Worm (Caenorhabditis elegans) whole organism, young adult: ENCODE results near the gene Y54G11A.19.

Experiments
- F39B2.1 ChIP-seq: fragments of 200-800 bp; sonication (Bioruptor generic); IDR thresholded peaks from 2 replicates; pipeline ENCODE4 v1.3.6; 2022; ENCODE audit warnings: missing genetic modification reagents, missing genetic modification characterization, missing compliant biosample characterization
- T26A5.8 ChIP-seq: sonication (generic microtip); optimal IDR thresholded peaks from 2 replicates; lab custom pipeline; 2016; ENCODE audit warnings: missing genetic modification characterization, missing compliant biosample characterization
- attf-3 ChIP-seq: fragments of 200-800 bp; sonication (Bioruptor generic); conservative IDR thresholded peaks from 2 replicates; pipeline ENCODE4 v1.3.6; 2022; ENCODE audit warnings: missing genetic modification reagents, missing genetic modification characterization, missing compliant biosample characterization
- cebp-2 ChIP-seq: fragments of 200-800 bp; sonication (Bioruptor generic); IDR thresholded peaks from 2 replicates; pipeline ENCODE4 v1.3.6; 2022; ENCODE audit warnings: missing genetic modification characterization, missing compliant biosample characterization
- ceh-27 ChIP-seq: fragments of 200-800 bp; sonication (Bioruptor generic); optimal IDR thresholded peaks from 2 replicates; lab custom pipeline; 2018; ENCODE audit warnings: mild to moderate bottlenecking, missing genetic modification characterization, moderate library complexity, missing compliant biosample characterization
- efl-1 ChIP-seq: fragments of 150-350 bp; optimal IDR thresholded peaks from 2 replicates; lab custom pipeline; 2014; ENCODE audit warnings: missing biosample characterization, missing genetic modification reagents, missing genetic modification characterization
- hsf-1 ChIP-seq: fragments of 200-800 bp; sonication (Bioruptor generic); IDR thresholded peaks from 2 replicates; pipeline ENCODE4 v1.3.6; 2022; ENCODE audit warnings: missing genetic modification reagents, missing genetic modification characterization, missing compliant biosample characterization
- madf-6 ChIP-seq: fragments of 200-800 bp; sonication (Bioruptor generic); IDR thresholded peaks from 2 replicates; pipeline ENCODE4 v1.3.6; 2022; ENCODE audit warnings: missing genetic modification reagents, missing genetic modification characterization, missing compliant biosample characterization
- nfya-1 ChIP-seq: sonication (generic microtip); optimal IDR thresholded peaks from 2 replicates; lab custom pipeline; 2017; ENCODE audit warnings: antibody characterized with exemption, missing compliant biosample characterization, missing genetic modification characterization, borderline replicate concordance; ENCODE audit not compliant: insufficient read depth
- nhr-120 ChIP-seq: fragments of 200-800 bp; sonication (Bioruptor generic); IDR thresholded peaks from 2 replicates; pipeline ENCODE4 v1.3.6; 2022; ENCODE audit warnings: missing genetic modification characterization, missing compliant biosample characterization
- pha-4 ChIP-seq: fragments of 150-350 bp; sonication (generic microtip); optimal IDR thresholded peaks from 2 replicates; lab custom pipeline; 2014; ENCODE audit warnings: missing biosample characterization, missing genetic modification reagents, missing genetic modification characterization
- unc-62 ChIP-seq: fragments of 150-350 bp; optimal IDR thresholded peaks from 2 replicates; lab custom pipeline; 2014; ENCODE audit warnings: missing biosample characterization, missing genetic modification reagents, missing genetic modification characterization

DNA sequence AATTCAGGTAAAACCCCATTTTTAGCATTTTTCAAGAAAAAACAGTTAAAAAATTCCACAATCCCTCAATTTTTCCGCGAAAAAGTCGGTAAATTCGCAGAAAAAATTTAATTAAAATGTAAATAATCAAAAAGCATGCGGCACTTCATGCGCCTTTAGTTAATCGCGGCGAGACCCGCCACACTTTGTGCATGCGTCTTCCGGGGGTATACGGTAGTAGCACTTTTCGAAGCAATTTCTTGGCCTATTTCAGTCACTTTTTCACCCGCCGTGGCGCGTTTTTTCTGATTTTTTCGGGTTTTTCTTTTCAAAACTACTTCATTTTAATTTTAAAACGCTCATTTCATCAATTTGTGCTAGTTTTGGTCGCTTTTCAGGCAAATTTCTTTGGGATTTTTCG, 9.5 kb downstream of the Y54G11A.19 start:
- TF ChIP-seq F39B2.1 (GFP tag; lab: Robert Waterston, UW): no peak
- TF ChIP-seq pha-4 (tag; lab: Kevin White, UChicago): no peak
- no peak for TF ChIP-seq cebp-2
- TF ChIP-seq hsf-1 (GFP tag; lab: Robert Waterston, UW): peak; percentile 57; the same call in 1 of the 2 replicates
- TF ChIP-seq unc-62: no peak
- no peak for TF ChIP-seq attf-3 (GFP tag; lab: Robert Waterston, UW)
- TF ChIP-seq T26A5.8: no peak
- no peak for TF ChIP-seq nhr-120 (GFP tag; lab: Robert Waterston, UW)
- TF ChIP-seq madf-6: peak; percentile 98
- no peak for TF ChIP-seq ceh-27 (GFP tag; lab: Kevin White, UChicago)
- no peak for TF ChIP-seq nfya-1 (tag; lab: Kevin White, UChicago)
- peak; percentile 88 for TF ChIP-seq efl-1 (GFP tag; lab: Kevin White, UChicago)
